Worm (Caenorhabditis elegans): ENCODE data around the gene adr-2.

ce11 chrIII:7226607-7227006 lies 6.1 kb downstream of the adr-2 start, which contains the start of gene hsp-75:
- TF ChIP-seq F13C5.2 (tag; optimal IDR thresholded peaks at IDR 0.05): no peak
- no peak for TF ChIP-seq sea-1 (GFP tag; conservative IDR thresholded peaks at IDR 0.05)
- TF ChIP-seq flt-1 (GFP tag; IDR thresholded peaks at IDR 0.05): no peak
- TF ChIP-seq ama-1 (optimal IDR thresholded peaks at IDR 0.05): no peak
- TF ChIP-seq hmbx-1 (tag; optimal IDR thresholded peaks at IDR 0.05): no peak
- TF ChIP-seq aly-1 (tag; optimal IDR thresholded peaks at IDR 0.05): no peak
- no peak for TF ChIP-seq ceh-13 (GFP tag; optimal IDR thresholded peaks at IDR 0.05)
- no peak for TF ChIP-seq tbx-11 (GFP tag; IDR thresholded peaks at IDR 0.05)
- TF ChIP-seq ets-7 (tag; optimal IDR thresholded peaks at IDR 0.05): no peak
- TF ChIP-seq tra-4 (tag; optimal IDR thresholded peaks at IDR 0.05): no peak
- TF ChIP-seq scrt-1 (GFP tag; IDR thresholded peaks at IDR 0.05): no peak

Measured in whole organism, early embryonic.